Worm (Caenorhabditis elegans) whole organism, L3 larva: ENCODE measurements around the gene cest-2.3.

Experiments
- R02D3.7 ChIP-seq: fragments of 150-350 bp; optimal IDR thresholded peaks from 2 replicates; lab custom pipeline; 2014; ENCODE audit warnings: missing biosample characterization, missing genetic modification characterization
- ZK546.5 ChIP-seq: sonication (generic microtip); optimal IDR thresholded peaks from 2 replicates; lab custom pipeline; 2017; ENCODE audit warnings: missing biosample characterization, missing genetic modification characterization
- aly-2 ChIP-seq: fragments of 150-350 bp; optimal IDR thresholded peaks from 2 replicates; lab custom pipeline; 2014; ENCODE audit warnings: missing biosample characterization, missing genetic modification characterization
- ama-1 ChIP-seq: fragments of 150-350 bp; optimal IDR thresholded peaks from 2 replicates; lab custom pipeline; 2018
- ceh-16 ChIP-seq: sonication (generic microtip); optimal IDR thresholded peaks from 2 replicates; lab custom pipeline; 2017; ENCODE audit warnings: missing biosample characterization, missing genetic modification characterization
- ceh-28 ChIP-seq: fragments of 150-350 bp; optimal IDR thresholded peaks from 2 replicates; lab custom pipeline; 2014; ENCODE audit warnings: missing biosample characterization, missing genetic modification reagents, missing genetic modification characterization
- ceh-9 ChIP-seq: sonication (generic microtip); optimal IDR thresholded peaks from 2 replicates; lab custom pipeline; 2018; ENCODE audit warnings: missing biosample characterization, missing genetic modification characterization
- daf-12 ChIP-seq: fragments of 150-350 bp; optimal IDR thresholded peaks from 2 replicates; lab custom pipeline; 2014; ENCODE audit warnings: missing biosample characterization, missing genetic modification reagents, missing genetic modification characterization
- egl-27 ChIP-seq: sonication (generic microtip); optimal IDR thresholded peaks from 4 replicates; lab custom pipeline; 2017; ENCODE audit warnings: missing biosample characterization, missing genetic modification reagents, missing genetic modification characterization
- elt-1 ChIP-seq: fragments of 150-350 bp; optimal IDR thresholded peaks from 2 replicates; lab custom pipeline; 2014; ENCODE audit warnings: missing biosample characterization, missing genetic modification characterization
- elt-2 ChIP-seq: sonication (generic microtip); optimal IDR thresholded peaks from 2 replicates; lab custom pipeline; 2016; ENCODE audit warnings: missing genetic modification reagents, mild to moderate bottlenecking, missing genetic modification characterization, missing compliant biosample characterization
- eor-1 ChIP-seq, 2 experiments: fragments of 150-350 bp; optimal IDR thresholded peaks; 2 replicates each; lab custom pipeline; 2014 to 2018; ENCODE audit warnings: missing biosample characterization in 2 of 2, missing genetic modification characterization in 2 of 2
- fkh-10 ChIP-seq: sonication (generic microtip); optimal IDR thresholded peaks from 2 replicates; lab custom pipeline; 2017; ENCODE audit warnings: missing biosample characterization, missing genetic modification reagents, missing genetic modification characterization
- fos-1 ChIP-seq: fragments of 150-350 bp; optimal IDR thresholded peaks from 2 replicates; lab custom pipeline; 2014; ENCODE audit warnings: missing biosample characterization, missing genetic modification characterization
- hmg-11 ChIP-seq: sonication (generic microtip); optimal IDR thresholded peaks from 2 replicates; lab custom pipeline; 2016; ENCODE audit warnings: missing genetic modification characterization, missing compliant biosample characterization
- jun-1 ChIP-seq: fragments of 150-350 bp; optimal IDR thresholded peaks from 2 replicates; lab custom pipeline; 2014; ENCODE audit warnings: missing biosample characterization, missing genetic modification reagents, missing genetic modification characterization
- lin-15B ChIP-seq: fragments of 150-350 bp; optimal IDR thresholded peaks from 2 replicates; lab custom pipeline; 2014; ENCODE audit warnings: missing biosample characterization, missing genetic modification characterization
- lin-39 ChIP-seq: fragments of 150-350 bp; optimal IDR thresholded peaks from 2 replicates; lab custom pipeline; 2018; ENCODE audit warnings: missing biosample characterization, missing genetic modification reagents, missing genetic modification characterization
- lsy-12 ChIP-seq: sonication (generic microtip); optimal IDR thresholded peaks from 2 replicates; lab custom pipeline; 2016; ENCODE audit warnings: mild to moderate bottlenecking, missing genetic modification characterization, missing compliant biosample characterization
- mdl-1 ChIP-seq: fragments of 150-350 bp; optimal IDR thresholded peaks from 2 replicates; lab custom pipeline; 2014; ENCODE audit warnings: missing biosample characterization, missing genetic modification characterization
- mml-1 ChIP-seq: fragments of 150-350 bp; sonication (generic microtip); optimal IDR thresholded peaks from 3 replicates; lab custom pipeline; 2014; ENCODE audit warnings: missing biosample characterization, missing genetic modification characterization
- nfya-1 ChIP-seq: sonication (generic microtip); optimal IDR thresholded peaks from 2 replicates; lab custom pipeline; 2017; ENCODE audit warnings: missing genetic modification characterization, mild to moderate bottlenecking, missing compliant biosample characterization, antibody characterized with exemption, moderate library complexity; ENCODE audit not compliant: insufficient read depth
- nhr-11 ChIP-seq: fragments of 150-350 bp; optimal IDR thresholded peaks from 2 replicates; lab custom pipeline; 2014; ENCODE audit warnings: missing biosample characterization, missing genetic modification characterization
- nhr-12 ChIP-seq: fragments of 150-350 bp; optimal IDR thresholded peaks from 2 replicates; lab custom pipeline; 2014; ENCODE audit warnings: missing biosample characterization, missing genetic modification characterization
- nhr-23 ChIP-seq: fragments of 150-350 bp; optimal IDR thresholded peaks from 2 replicates; lab custom pipeline; 2014; ENCODE audit warnings: missing biosample characterization, missing genetic modification reagents, missing genetic modification characterization
- nhr-25 ChIP-seq: sonication (generic microtip); optimal IDR thresholded peaks from 2 replicates; lab custom pipeline; 2017; ENCODE audit warnings: missing biosample characterization, missing genetic modification characterization
- nhr-28 ChIP-seq: fragments of 150-350 bp; optimal IDR thresholded peaks from 2 replicates; lab custom pipeline; 2014; ENCODE audit warnings: missing biosample characterization, missing genetic modification characterization
- nhr-76 ChIP-seq: fragments of 150-350 bp; sonication (generic microtip); optimal IDR thresholded peaks from 5 replicates; lab custom pipeline; 2014; ENCODE audit warnings: missing biosample characterization, missing genetic modification characterization
- nhr-77 ChIP-seq: fragments of 150-350 bp; optimal IDR thresholded peaks from 2 replicates; lab custom pipeline; 2014; ENCODE audit warnings: missing biosample characterization, missing genetic modification characterization
- pha-4 ChIP-seq: fragments of 150-350 bp; optimal IDR thresholded peaks from 2 replicates; lab custom pipeline; 2014; ENCODE audit warnings: missing biosample characterization, missing genetic modification reagents, missing genetic modification characterization
- pqm-1 ChIP-seq: fragments of 150-350 bp; optimal IDR thresholded peaks from 2 replicates; lab custom pipeline; 2017; ENCODE audit warnings: missing biosample characterization, missing genetic modification characterization, inconsistent platforms
- skn-1 ChIP-seq: fragments of 150-350 bp; optimal IDR thresholded peaks from 2 replicates; lab custom pipeline; 2014; ENCODE audit warnings: missing biosample characterization, missing genetic modification characterization
- snpc-4 ChIP-seq: fragments of 150-350 bp; optimal IDR thresholded peaks from 2 replicates; lab custom pipeline; 2014; ENCODE audit warnings: missing biosample characterization, missing genetic modification characterization
- tbx-2 ChIP-seq: sonication (generic microtip); optimal IDR thresholded peaks from 2 replicates; lab custom pipeline; 2016; ENCODE audit warnings: mild to moderate bottlenecking, missing genetic modification characterization, missing compliant biosample characterization
- zag-1 ChIP-seq: fragments of 150-350 bp; optimal IDR thresholded peaks from 2 replicates; lab custom pipeline; 2014; ENCODE audit warnings: missing biosample characterization, missing genetic modification characterization
- ztf-11 ChIP-seq: fragments of 150-350 bp; optimal IDR thresholded peaks from 2 replicates; lab custom pipeline; 2014; ENCODE audit warnings: missing biosample characterization, missing genetic modification characterization

Gene cest-2.3

ce11 chrV:14136152-14136551 is 46.6 kb downstream of the cest-2.3 start (continued):
- TF ChIP-seq eor-1 (tag; optimal IDR thresholded peaks at IDR 0.05; lab: Kevin White, UChicago): no peak
- no peak for TF ChIP-seq nhr-76
- TF ChIP-seq nhr-12: no peak
- TF ChIP-seq lin-39 (tag; lab: Kevin White, UChicago): peak; percentile 47
- no peak for TF ChIP-seq ceh-9
- no peak for TF ChIP-seq R02D3.7 (tag; lab: Kevin White, UChicago)

ce11 chrV:14134757-14135441 is 47.9 kb downstream of the cest-2.3 start:
- no peak for TF ChIP-seq daf-12 (tag; lab: Kevin White, UChicago)
- no peak for TF ChIP-seq snpc-4
- TF ChIP-seq elt-1: no peak
- no peak for TF ChIP-seq nhr-12
- peak; percentile 10 for TF ChIP-seq pha-4 (tag; lab: Kevin White, UChicago)
- no peak for TF ChIP-seq nfya-1 (tag; lab: Kevin White, UChicago)
- peak; percentile 85 for TF ChIP-seq pqm-1 (tag; lab: Kevin White, UChicago)
- TF ChIP-seq tbx-2 (tag; lab: Kevin White, UChicago): no peak
- no peak for TF ChIP-seq fkh-10 (GFP tag; lab: Kevin White, UChicago)
- no peak for TF ChIP-seq ZK546.5 (tag; lab: Kevin White, UChicago)
- no peak for TF ChIP-seq ceh-16
- no peak for TF ChIP-seq lsy-12 (tag; lab: Kevin White, UChicago)
- TF ChIP-seq nhr-28 (tag; lab: Kevin White, UChicago): no peak
- TF ChIP-seq elt-2: peak; percentile 78

ce11 chrV:14133002-14133763 is 49.6 kb downstream of the cest-2.3 start:
- TF ChIP-seq skn-1 (tag; lab: Kevin White, UChicago): no peak
- TF ChIP-seq mml-1: no peak
- TF ChIP-seq nhr-25: no peak
- no peak for TF ChIP-seq nhr-76
- peak; percentile 38 for TF ChIP-seq ceh-28 (tag; lab: Kevin White, UChicago)
- no peak for TF ChIP-seq ama-1
- peak; percentile 39 for TF ChIP-seq elt-2
- TF ChIP-seq nhr-11 (tag; lab: Kevin White, UChicago): no peak
- TF ChIP-seq pqm-1 (tag; lab: Kevin White, UChicago): peak; percentile 31
- TF ChIP-seq lin-15B (tag; lab: Kevin White, UChicago): no peak
- TF ChIP-seq nfya-1 (tag; lab: Kevin White, UChicago): peak; percentile 22
- TF ChIP-seq pha-4 (tag; lab: Kevin White, UChicago): no peak
- no peak for TF ChIP-seq aly-2 (tag; lab: Kevin White, UChicago)

- TF ChIP-seq hmg-11 (tag; lab: Kevin White, UChicago): no peak
Observed at ce11 chrV:14130226-14130625, 52.5 kb downstream of the cest-2.3 start.

- TF ChIP-seq eor-1 (tag; optimal IDR thresholded peaks at IDR 0.05; lab: Kevin White, UChicago) (no peak), lin-39 (tag; lab: Kevin White, UChicago) (no peak), R02D3.7 (tag; lab: Kevin White, UChicago) (no peak), ceh-9 (no peak), pqm-1 (tag; lab: Kevin White, UChicago) (no peak), jun-1 (tag; lab: Kevin White, UChicago) (no peak), nhr-76 (no peak), zag-1 (no peak), nfya-1 (tag; lab: Kevin White, UChicago) (no peak), mdl-1 (tag; lab: Kevin White, UChicago) (no peak)
- TF ChIP-seq, all 47 proteins: peak for 0
Observed at ce11 chrV:14128858-14129257, 53.9 kb downstream of the cest-2.3 start.

- TF ChIP-seq mml-1 (no peak), ceh-16 (no peak), ztf-11 (no peak), ceh-9 (no peak), pha-4 (tag; lab: Kevin White, UChicago) (peak; percentile 72), fos-1 (tag; lab: Kevin White, UChicago) (no peak), nhr-11 (tag; lab: Kevin White, UChicago) (no peak), snpc-4 (no peak), nhr-77 (tag; lab: Kevin White, UChicago) (no peak), elt-2 (peak; percentile 47), fkh-10 (GFP tag; lab: Kevin White, UChicago) (no peak), mdl-1 (tag; lab: Kevin White, UChicago) (no peak), egl-27 (tag; lab: Kevin White, UChicago) (no peak), nhr-23 (tag; lab: Kevin White, UChicago) (no peak)
- TF ChIP-seq, all 47 proteins: peak for 2
Observed at ce11 chrV:14127834-14128233, 54.9 kb downstream of the cest-2.3 start.
